Worm (Caenorhabditis elegans) whole organism, L4/young adult: ENCODE results near the gene smrd-1.

Source experiments
- W03F9.2 ChIP-seq: fragments of 150-350 bp; optimal IDR thresholded peaks from 2 replicates; lab custom pipeline; 2014; ENCODE audit warnings: missing biosample characterization, missing genetic modification characterization
- dao-5 ChIP-seq: sonication (generic microtip); optimal IDR thresholded peaks from 2 replicates; lab custom pipeline; 2016; ENCODE audit warnings: missing genotype, missing genetic modification characterization, moderate library complexity, missing compliant biosample characterization
- him-1 ChIP-seq: sonication (generic microtip); optimal IDR thresholded peaks from 2 replicates; lab custom pipeline; 2016; ENCODE audit warnings: missing genotype, missing genetic modification reagents, missing genetic modification characterization, missing compliant biosample characterization

ce11 chrIII:10379632-10380031 lies 56.2 kb downstream of the smrd-1 start:
- TF ChIP-seq dao-5 (tag; lab: Kevin White, UChicago), result no peak
- no peak for TF ChIP-seq him-1 (tag; lab: Kevin White, UChicago)
- no peak for TF ChIP-seq W03F9.2 (tag; lab: Kevin White, UChicago)
